Worm (Caenorhabditis elegans): ENCODE data around the gene pdi-1.

The pdi-1 gene

ce11 chrIII:3703397-3703796 lies 2.1 kb upstream of the pdi-1 start, which contains the start of gene C14B1.3:
Gene C14B1.3 (plus strand): TSS chrIII:3703564.
- TF ChIP-seq fkh-10 (GFP tag; optimal IDR thresholded peaks at IDR 0.05) (no peak), ama-1 (optimal IDR thresholded peaks at IDR 0.05) (peak; percentile 1), nfya-1 (tag; optimal IDR thresholded peaks at IDR 0.05; ENCODE audit: insufficient read depth) (peak; percentile 65), jun-1 (tag; optimal IDR thresholded peaks at IDR 0.05) (peak; percentile 69), elt-2 (tag; optimal IDR thresholded peaks at IDR 0.05) (peak; percentile 21), daf-12 (tag; optimal IDR thresholded peaks at IDR 0.05) (no peak), snpc-4 (tag; optimal IDR thresholded peaks at IDR 0.05) (peak; percentile 12), tbx-2 (tag; optimal IDR thresholded peaks at IDR 0.05) (no peak), lin-15B (tag; optimal IDR thresholded peaks at IDR 0.05) (peak; percentile 20), nhr-23 (tag; optimal IDR thresholded peaks at IDR 0.05) (peak; percentile 45), pha-4 (tag; optimal IDR thresholded peaks at IDR 0.05) (peak; percentile 50)

ce11 chrIII:3699275-3699674 lies 2.0 kb downstream of the pdi-1 start, which contains the start of gene cyn-9:
Gene cyn-9 (minus strand): TSS chrIII:3699640.
- TF ChIP-seq elt-2 (tag; optimal IDR thresholded peaks at IDR 0.05) (no peak), nhr-25 (tag; optimal IDR thresholded peaks at IDR 0.05) (no peak), skn-1 (tag; optimal IDR thresholded peaks at IDR 0.05) (no peak), lsy-12 (tag; optimal IDR thresholded peaks at IDR 0.05) (no peak), ama-1 (optimal IDR thresholded peaks at IDR 0.05) (no peak), nhr-11 (tag; optimal IDR thresholded peaks at IDR 0.05) (no peak), ceh-28 (tag; optimal IDR thresholded peaks at IDR 0.05) (peak; percentile 25), nfya-1 (tag; optimal IDR thresholded peaks at IDR 0.05; ENCODE audit: insufficient read depth) (no peak), nhr-77 (tag; optimal IDR thresholded peaks at IDR 0.05) (no peak), aly-2 (tag; optimal IDR thresholded peaks at IDR 0.05) (no peak), nhr-43 (tag; optimal IDR thresholded peaks at IDR 0.05; ENCODE audit: poor library complexity, severe bottlenecking) (peak; percentile 26), fos-1 (tag; optimal IDR thresholded peaks at IDR 0.05) (no peak), nhr-23 (tag; optimal IDR thresholded peaks at IDR 0.05) (peak; percentile 54)

- TF ChIP-seq sea-2 (GFP tag; optimal IDR thresholded peaks at IDR 0.05) (no peak), zag-1 (tag; optimal IDR thresholded peaks at IDR 0.05) (no peak), mdl-1 (tag; optimal IDR thresholded peaks at IDR 0.05) (no peak), snpc-4 (tag; optimal IDR thresholded peaks at IDR 0.05) (no peak), eor-1 (tag; optimal IDR thresholded peaks at IDR 0.05) (no peak)
Measured at ce11 chrIII:3698366-3698765, 2.9 kb downstream of the pdi-1 start.

ce11 chrIII:3694572-3694971 lies 6.7 kb downstream of the pdi-1 start, which contains the start of gene npr-15:
Gene npr-15 (minus strand): TSS chrIII:3694672.
- TF ChIP-seq aly-2 (tag; optimal IDR thresholded peaks at IDR 0.05), result no peak
- no peak for TF ChIP-seq skn-1 (tag; optimal IDR thresholded peaks at IDR 0.05)
- no peak for TF ChIP-seq lin-15B (tag; optimal IDR thresholded peaks at IDR 0.05)
- TF ChIP-seq hmg-11 (tag; optimal IDR thresholded peaks at IDR 0.05), result no peak
- no peak for TF ChIP-seq zag-1 (tag; optimal IDR thresholded peaks at IDR 0.05)
- TF ChIP-seq pha-4 (tag; optimal IDR thresholded peaks at IDR 0.05), result no peak
- no peak for TF ChIP-seq elt-3 (tag; optimal IDR thresholded peaks at IDR 0.05)
- no peak for TF ChIP-seq mdl-1 (tag; optimal IDR thresholded peaks at IDR 0.05)
- TF ChIP-seq elt-2 (tag; optimal IDR thresholded peaks at IDR 0.05), result no peak
- no peak for TF ChIP-seq ceh-16 (tag; optimal IDR thresholded peaks at IDR 0.05)
- TF ChIP-seq fkh-2 (tag; optimal IDR thresholded peaks at IDR 0.05), result no peak
- no peak for TF ChIP-seq ama-1 (optimal IDR thresholded peaks at IDR 0.05)
- TF ChIP-seq fos-1 (tag; optimal IDR thresholded peaks at IDR 0.05), result no peak
- no peak for TF ChIP-seq nhr-28 (tag; optimal IDR thresholded peaks at IDR 0.05)
- no peak for TF ChIP-seq nhr-237 (tag; optimal IDR thresholded peaks at IDR 0.05)
- TF ChIP-seq ceh-9 (tag; optimal IDR thresholded peaks at IDR 0.05), result no peak
- TF ChIP-seq egl-5 (tag; optimal IDR thresholded peaks at IDR 0.05), result no peak

ce11 chrIII:3692516-3692915 lies 8.7 kb downstream of the pdi-1 start:
- TF ChIP-seq nhr-25 (tag; optimal IDR thresholded peaks at IDR 0.05) (no peak), mdl-1 (tag; optimal IDR thresholded peaks at IDR 0.05) (no peak), R02D3.7 (tag; optimal IDR thresholded peaks at IDR 0.05) (no peak), zag-1 (tag; optimal IDR thresholded peaks at IDR 0.05) (no peak), nhr-76 (tag; optimal IDR thresholded peaks at IDR 0.05) (no peak), jun-1 (tag; optimal IDR thresholded peaks at IDR 0.05) (no peak), nhr-237 (tag; optimal IDR thresholded peaks at IDR 0.05) (no peak), ceh-82 (tag; optimal IDR thresholded peaks at IDR 0.05) (no peak), hmg-11 (tag; optimal IDR thresholded peaks at IDR 0.05) (no peak)
